Worm (Caenorhabditis elegans): ENCODE data around the gene W06B4.2.

ce11 chrII:4460851-4461250 is 7.1 kb upstream of the W06B4.2 start, which contains the start of the genes T12C9.7 and vps-18:
- TF ChIP-seq nhr-25 (tag; optimal IDR thresholded peaks at IDR 0.05) (no peak), lin-39 (tag; optimal IDR thresholded peaks at IDR 0.05) (no peak), ztf-11 (tag; optimal IDR thresholded peaks at IDR 0.05) (no peak), fkh-10 (GFP tag; optimal IDR thresholded peaks at IDR 0.05) (no peak)
